Worm (Caenorhabditis elegans) whole organism, young adult: ENCODE measurements around the gene K09B11.5.

Experiments
- B0261.1 ChIP-seq: sonication (generic microtip); optimal IDR thresholded peaks from 2 replicates; lab custom pipeline; 2016; ENCODE audit warnings: mild to moderate bottlenecking, missing genetic modification characterization, moderate library complexity, missing compliant biosample characterization
- C06A6.2 ChIP-seq: fragments of 200-800 bp; sonication (Bioruptor generic); conservative IDR thresholded peaks from 2 replicates; pipeline ENCODE4 v1.3.6; 2022; ENCODE audit warnings: missing genetic modification characterization, missing compliant biosample characterization
- F22D6.2 ChIP-seq: sonication (generic microtip); optimal IDR thresholded peaks from 2 replicates; lab custom pipeline; 2016; ENCODE audit warnings: mild to moderate bottlenecking, missing genetic modification characterization, missing compliant biosample characterization
- F23B12.7 ChIP-seq: sonication (generic microtip); optimal IDR thresholded peaks from 2 replicates; lab custom pipeline; 2017; ENCODE audit warnings: missing genetic modification characterization, mild to moderate bottlenecking, missing compliant biosample characterization, antibody characterized with exemption, moderate library complexity; ENCODE audit not compliant: insufficient read depth
- F33H1.4 ChIP-seq: fragments of 200-800 bp; sonication (Bioruptor generic); IDR thresholded peaks from 2 replicates; pipeline ENCODE4 v1.3.6; 2022; ENCODE audit warnings: missing genetic modification reagents, missing genetic modification characterization, missing compliant biosample characterization
- F57A8.1 ChIP-seq: fragments of 200-800 bp; sonication (Bioruptor generic); optimal IDR thresholded peaks from 2 replicates; lab custom pipeline; 2018; ENCODE audit warnings: mild to moderate bottlenecking, missing genetic modification characterization, moderate library complexity, missing compliant biosample characterization
- K12H6.12 ChIP-seq: fragments of 200-800 bp; sonication (Bioruptor generic); optimal IDR thresholded peaks from 2 replicates; lab custom pipeline; 2018; ENCODE audit warnings: mild to moderate bottlenecking, missing genetic modification characterization, missing compliant biosample characterization
- Y53F4B.3 ChIP-seq: fragments of 200-800 bp; sonication (Bioruptor generic); IDR thresholded peaks from 2 replicates; pipeline ENCODE4 v1.3.6; 2022; ENCODE audit warnings: missing genetic modification reagents, missing genetic modification characterization, missing compliant biosample characterization
- Y53G8AR.9 ChIP-seq: fragments of 200-800 bp; sonication (Bioruptor generic); conservative IDR thresholded peaks from 2 replicates; pipeline ENCODE4 v1.3.6; 2022; ENCODE audit warnings: missing genetic modification reagents, missing genetic modification characterization, missing compliant biosample characterization
- Y56A3A.18 ChIP-seq: fragments of 200-800 bp; sonication (Bioruptor generic); IDR thresholded peaks from 2 replicates; pipeline ENCODE4 v1.3.6; 2022; ENCODE audit warnings: missing genetic modification reagents, missing genetic modification characterization, missing compliant biosample characterization
- ZK185.1 ChIP-seq: sonication (generic microtip); optimal IDR thresholded peaks from 2 replicates; lab custom pipeline; 2016; ENCODE audit warnings: mild to moderate bottlenecking, missing genetic modification characterization, missing compliant biosample characterization; ENCODE audit not compliant: poor library complexity, severe bottlenecking
- ama-1 ChIP-seq, 3 experiments: fragments of 150-350 bp in 1 of 3; sonication (generic microtip) in 2 of 3; optimal IDR thresholded peaks; 2 replicates each; lab custom pipeline; 2014 to 2018; ENCODE audit warnings: missing biosample characterization in 2 of 3, missing genetic modification characterization in 2 of 3, missing genetic modification reagents in 2 of 3
- aptf-2 ChIP-seq: fragments of 200-800 bp; sonication (Bioruptor generic); conservative IDR thresholded peaks from 2 replicates; pipeline ENCODE4 v1.3.6; 2022; ENCODE audit warnings: missing genetic modification reagents, missing genetic modification characterization, missing compliant biosample characterization
- athp-1 ChIP-seq: sonication (generic microtip); optimal IDR thresholded peaks from 2 replicates; lab custom pipeline; 2017; ENCODE audit warnings: mild to moderate bottlenecking, missing genetic modification characterization, missing compliant biosample characterization
- attf-3 ChIP-seq: fragments of 200-800 bp; sonication (Bioruptor generic); conservative IDR thresholded peaks from 2 replicates; pipeline ENCODE4 v1.3.6; 2022; ENCODE audit warnings: missing genetic modification reagents, missing genetic modification characterization, missing compliant biosample characterization
- cebp-1 ChIP-seq, 2 experiments: fragments of 200-800 bp in 1 of 2; sonication (Bioruptor generic) in 1 of 2; sonication (generic microtip) in 1 of 2; IDR thresholded peaks in 1 of 2; optimal IDR thresholded peaks in 1 of 2; 2 replicates each; pipeline versions ENCODE4 v1.3.6 to Lab custom; 2017 to 2022; ENCODE audit warnings: missing compliant biosample characterization in 2 of 2, missing genetic modification characterization in 2 of 2, mild to moderate bottlenecking in 1 of 2, missing genetic modification reagents in 1 of 2, moderate library complexity in 1 of 2
- ceh-27 ChIP-seq: fragments of 200-800 bp; sonication (Bioruptor generic); optimal IDR thresholded peaks from 2 replicates; lab custom pipeline; 2018; ENCODE audit warnings: mild to moderate bottlenecking, missing genetic modification characterization, moderate library complexity, missing compliant biosample characterization
- ceh-40 ChIP-seq: fragments of 200-800 bp; sonication (Bioruptor generic); IDR thresholded peaks from 2 replicates; pipeline ENCODE4 v1.3.6; 2022; ENCODE audit warnings: missing genetic modification characterization, missing compliant biosample characterization
- chd-7 ChIP-seq: sonication (generic microtip); optimal IDR thresholded peaks from 2 replicates; lab custom pipeline; 2016; ENCODE audit warnings: mild to moderate bottlenecking, missing genetic modification characterization, moderate library complexity, missing compliant biosample characterization
- dpff-1 ChIP-seq: sonication (generic microtip); optimal IDR thresholded peaks from 2 replicates; lab custom pipeline; 2017; ENCODE audit warnings: mild to moderate bottlenecking, missing genetic modification characterization, missing compliant biosample characterization
- dpl-1 ChIP-seq: fragments of 150-350 bp; optimal IDR thresholded peaks from 2 replicates; lab custom pipeline; 2014; ENCODE audit warnings: missing biosample characterization, missing genetic modification reagents, missing genetic modification characterization
- egl-44 ChIP-seq: fragments of 200-800 bp; sonication (Bioruptor generic); IDR thresholded peaks from 2 replicates; pipeline ENCODE4 v1.3.6; 2022; ENCODE audit warnings: missing genetic modification reagents, missing genetic modification characterization, missing compliant biosample characterization
- ekl-4 ChIP-seq: fragments of 200-800 bp; sonication (Bioruptor generic); IDR thresholded peaks from 2 replicates; pipeline ENCODE4 v1.3.6; 2022; ENCODE audit warnings: missing genetic modification reagents, missing genetic modification characterization, missing compliant biosample characterization
- him-1 ChIP-seq: sonication (generic microtip); optimal IDR thresholded peaks from 2 replicates; lab custom pipeline; 2016; ENCODE audit warnings: missing genotype, missing genetic modification reagents, missing genetic modification characterization, missing compliant biosample characterization
- hlh-12 ChIP-seq: sonication (generic microtip); optimal IDR thresholded peaks from 2 replicates; lab custom pipeline; 2016; ENCODE audit warnings: missing genetic modification characterization, missing compliant biosample characterization
- hlh-26 ChIP-seq: fragments of 200-800 bp; sonication (Bioruptor generic); conservative IDR thresholded peaks from 2 replicates; pipeline ENCODE4 v1.3.6; 2022; ENCODE audit warnings: missing genetic modification reagents, missing genetic modification characterization, missing compliant biosample characterization
- hmg-1.2 ChIP-seq: fragments of 200-800 bp; sonication (Bioruptor generic); IDR thresholded peaks from 2 replicates; pipeline ENCODE4 v1.3.6; 2022; ENCODE audit warnings: missing genetic modification reagents, missing genetic modification characterization, missing compliant biosample characterization
- hrde-1 ChIP-seq: sonication (generic microtip); optimal IDR thresholded peaks from 2 replicates; lab custom pipeline; 2016; ENCODE audit warnings: missing genetic modification characterization, mild to moderate bottlenecking, missing compliant biosample characterization, moderate library complexity, missing genotype, missing genetic modification reagents, borderline replicate concordance
- lag-1 ChIP-seq: fragments of 200-800 bp; sonication (Bioruptor generic); IDR thresholded peaks from 2 replicates; pipeline ENCODE4 v1.3.6; 2022; ENCODE audit warnings: missing genetic modification reagents, missing genetic modification characterization, missing compliant biosample characterization
- lin-40 ChIP-seq: sonication (generic microtip); optimal IDR thresholded peaks from 2 replicates; lab custom pipeline; 2016; ENCODE audit warnings: missing genetic modification characterization, mild to moderate bottlenecking, missing compliant biosample characterization, missing genotype, missing genetic modification reagents
- lsl-1 ChIP-seq: fragments of 200-800 bp; sonication (Bioruptor generic); optimal IDR thresholded peaks from 2 replicates; lab custom pipeline; 2018; ENCODE audit warnings: mild to moderate bottlenecking, missing genetic modification characterization, moderate library complexity, missing compliant biosample characterization
- madf-10 ChIP-seq: sonication (generic microtip); optimal IDR thresholded peaks from 2 replicates; lab custom pipeline; 2016; ENCODE audit warnings: mild to moderate bottlenecking, missing genetic modification characterization, missing compliant biosample characterization
- madf-3 ChIP-seq: fragments of 200-800 bp; sonication (Bioruptor generic); IDR thresholded peaks from 2 replicates; pipeline ENCODE4 v1.3.6; 2022; ENCODE audit warnings: missing genetic modification reagents, missing genetic modification characterization, missing compliant biosample characterization
- nfya-1 ChIP-seq: sonication (generic microtip); optimal IDR thresholded peaks from 2 replicates; lab custom pipeline; 2017; ENCODE audit warnings: antibody characterized with exemption, missing compliant biosample characterization, missing genetic modification characterization, borderline replicate concordance; ENCODE audit not compliant: insufficient read depth
- nfya-2 ChIP-seq: fragments of 200-800 bp; sonication (Bioruptor generic); IDR thresholded peaks from 2 replicates; pipeline ENCODE4 v1.3.6; 2022; ENCODE audit warnings: missing genetic modification reagents, missing genetic modification characterization, missing compliant biosample characterization
- nhr-80 ChIP-seq: sonication (generic microtip); optimal IDR thresholded peaks from 2 replicates; lab custom pipeline; 2016; ENCODE audit warnings: missing genetic modification characterization, missing compliant biosample characterization
- pbrm-1 ChIP-seq: fragments of 200-800 bp; sonication (Bioruptor generic); IDR thresholded peaks from 2 replicates; pipeline ENCODE4 v1.3.6; 2022; ENCODE audit warnings: missing genetic modification reagents, missing genetic modification characterization, missing compliant biosample characterization
- pha-4 ChIP-seq: fragments of 150-350 bp; sonication (generic microtip); optimal IDR thresholded peaks from 2 replicates; lab custom pipeline; 2014; ENCODE audit warnings: missing biosample characterization, missing genetic modification reagents, missing genetic modification characterization
- rec-8 ChIP-seq, 2 experiments: sonication (generic microtip); optimal IDR thresholded peaks; 2 replicates each; lab custom pipeline; 2016; ENCODE audit warnings: mild to moderate bottlenecking in 2 of 2, missing genetic modification characterization in 2 of 2, missing genetic modification reagents in 2 of 2, missing genotype in 2 of 2, missing biosample characterization in 1 of 2, missing compliant biosample characterization in 1 of 2, moderate library complexity in 1 of 2
- repo-1 ChIP-seq: sonication (generic microtip); optimal IDR thresholded peaks from 2 replicates; lab custom pipeline; 2017; ENCODE audit warnings: mild to moderate bottlenecking, missing genetic modification characterization, missing compliant biosample characterization
- snpc-1.3 ChIP-seq: sonication (generic microtip); optimal IDR thresholded peaks from 2 replicates; lab custom pipeline; 2017; ENCODE audit warnings: missing genetic modification characterization, mild to moderate bottlenecking, missing compliant biosample characterization, antibody characterized with exemption, moderate library complexity, missing genotype, missing genetic modification reagents; ENCODE audit not compliant: insufficient read depth
- somi-1 ChIP-seq: fragments of 200-800 bp; sonication (Bioruptor generic); optimal IDR thresholded peaks from 2 replicates; lab custom pipeline; 2018; ENCODE audit warnings: mild to moderate bottlenecking, missing genetic modification characterization, missing compliant biosample characterization
- sptf-2 ChIP-seq: fragments of 200-800 bp; sonication (Bioruptor generic); optimal IDR thresholded peaks from 2 replicates; lab custom pipeline; 2018; ENCODE audit warnings: mild to moderate bottlenecking, missing genetic modification characterization, missing compliant biosample characterization
- xnd-1 ChIP-seq: sonication (generic microtip); optimal IDR thresholded peaks from 2 replicates; lab custom pipeline; 2016; ENCODE audit warnings: missing genotype, missing genetic modification reagents, missing genetic modification characterization, missing compliant biosample characterization
- ztf-25 ChIP-seq: fragments of 200-800 bp; sonication (Bioruptor generic); IDR thresholded peaks from 2 replicates; pipeline ENCODE4 v1.3.6; 2022; ENCODE audit warnings: missing genetic modification reagents, missing genetic modification characterization, missing compliant biosample characterization

K09B11.5 gene

DNA sequence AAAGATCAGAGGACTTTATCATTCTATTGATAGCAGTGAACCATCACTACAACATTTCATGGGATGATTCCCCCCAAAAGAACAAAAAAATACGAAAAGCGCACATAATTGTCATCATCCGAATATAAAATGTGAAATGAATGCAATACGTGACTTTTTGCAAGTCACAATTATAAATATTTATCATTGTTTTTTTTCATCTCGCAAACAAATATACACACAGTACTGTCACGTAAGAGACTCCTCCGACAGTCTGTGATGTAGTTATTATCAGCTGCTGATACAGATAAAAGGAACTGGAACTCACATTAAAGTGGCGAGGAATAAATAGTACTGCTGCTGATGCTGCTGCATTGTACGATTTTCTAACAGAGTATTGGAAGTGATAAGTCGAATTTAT is 37.4 kb downstream of the K09B11.5 start:
- TF ChIP-seq pha-4 (tag; lab: Kevin White, UChicago) = no peak
- peak; percentile 37 for TF ChIP-seq nhr-80 (tag; lab: Kevin White, UChicago)
- TF ChIP-seq ZK185.1 = peak; percentile 27
- no peak for TF ChIP-seq ztf-25 (GFP tag; lab: Robert Waterston, UW)
- TF ChIP-seq nfya-2 (GFP tag; lab: Robert Waterston, UW) = no peak
- peak; percentile 15 for TF ChIP-seq lin-40 (tag; lab: Kevin White, UChicago)
- TF ChIP-seq repo-1 (tag; lab: Kevin White, UChicago) = no peak

DNA sequence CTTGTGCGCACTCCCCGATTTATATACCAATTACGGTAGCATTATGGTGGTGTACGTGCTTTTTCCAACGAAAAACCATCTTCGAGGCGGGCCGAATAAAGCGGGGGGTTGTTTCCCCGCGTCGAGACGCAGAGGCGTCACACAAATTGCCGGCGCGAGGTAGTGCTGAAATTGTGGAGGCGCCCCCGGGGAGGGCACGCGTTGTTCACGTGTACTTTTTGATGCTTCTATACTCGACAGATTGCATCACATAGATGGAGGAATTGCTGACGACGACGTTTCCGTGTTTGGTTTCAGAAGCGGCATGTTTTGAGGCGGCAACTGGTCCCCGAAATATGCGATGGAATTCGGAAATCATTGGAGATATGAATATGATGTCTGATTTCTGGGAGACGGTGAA is 38.5 kb downstream of the K09B11.5 start:
- no peak for TF ChIP-seq sptf-2
- TF ChIP-seq C06A6.2 (GFP tag; lab: Robert Waterston, UW) = peak; percentile 77; the same call in 1 of the 2 replicates
- TF ChIP-seq K12H6.12 (tag; lab: Kevin White, UChicago) = peak; percentile 82
- no peak for TF ChIP-seq rec-8 (tag; optimal IDR thresholded peaks at IDR 0.05; lab: Kevin White, UChicago)
- no peak for TF ChIP-seq B0261.1 (tag; lab: Kevin White, UChicago)
- TF ChIP-seq lag-1 (GFP tag; lab: Robert Waterston, UW) = no peak
- TF ChIP-seq hlh-12 (tag; lab: Kevin White, UChicago) = no peak
- TF ChIP-seq Y56A3A.18 = 0 out of 2 replicates have a peak, but pooled peaks have one; percentile 43
- no peak for TF ChIP-seq attf-3
- no peak for TF ChIP-seq dpff-1 (tag; lab: Kevin White, UChicago)
- TF ChIP-seq cebp-1 (GFP tag; IDR thresholded peaks at IDR 0.05; lab: Robert Waterston, UW) = no peak
- peak; percentile 84 for TF ChIP-seq cebp-1 (tag; optimal IDR thresholded peaks at IDR 0.05; lab: Kevin White, UChicago)
- no peak for TF ChIP-seq athp-1 (tag; lab: Kevin White, UChicago)
- no peak for TF ChIP-seq hlh-26 (GFP tag; lab: Robert Waterston, UW)
- peak; percentile 84 for TF ChIP-seq ceh-27
- no peak for TF ChIP-seq snpc-1.3 (tag; lab: Kevin White, UChicago)
- TF ChIP-seq him-1 = no peak
- no peak for TF ChIP-seq xnd-1
- TF ChIP-seq Y53G8AR.9 = no peak
- TF ChIP-seq madf-3 = 0 out of 2 replicates have a peak, but pooled peaks have one; percentile 30
- TF ChIP-seq F23B12.7 (tag; lab: Kevin White, UChicago) = no peak
- TF ChIP-seq madf-10 (tag; lab: Kevin White, UChicago) = peak; percentile 33
- no peak for TF ChIP-seq hrde-1
- no peak for TF ChIP-seq ama-1 (optimal IDR thresholded peaks at IDR 0.05; lab: Kevin White, UChicago)
- no peak for TF ChIP-seq ama-1 (GFP tag; optimal IDR thresholded peaks at IDR 0.05; lab: Kevin White, UChicago)
- TF ChIP-seq somi-1 (GFP tag; lab: Kevin White, UChicago) = peak; percentile 85
- TF ChIP-seq F22D6.2 = peak; percentile 19
- no peak for TF ChIP-seq ekl-4
- TF ChIP-seq nfya-1 (tag; lab: Kevin White, UChicago) = no peak
- no peak for TF ChIP-seq ceh-40
- TF ChIP-seq aptf-2 (GFP tag; lab: Robert Waterston, UW) = no peak
- TF ChIP-seq egl-44 (GFP tag; lab: Robert Waterston, UW) = peak; percentile 58
- no peak for TF ChIP-seq F57A8.1 (GFP tag; lab: Kevin White, UChicago)
- TF ChIP-seq hmg-1.2 = peak; percentile 89
- no peak for TF ChIP-seq lsl-1
- TF ChIP-seq chd-7 (tag; lab: Kevin White, UChicago) = peak; percentile 88
- TF ChIP-seq Y53F4B.3 (GFP tag; lab: Robert Waterston, UW) = no peak
- TF ChIP-seq F33H1.4 (GFP tag; lab: Robert Waterston, UW) = no peak
- peak; percentile 49; the same call in 1 of the 2 replicates for TF ChIP-seq pbrm-1 (GFP tag; lab: Robert Waterston, UW)
- TF ChIP-seq dpl-1 (GFP tag; lab: Kevin White, UChicago) = no peak
